Worm (Caenorhabditis elegans) whole organism, dauer: ENCODE measurements around the gene C15F1.5.
"Not testable (repeated sequence)": the region's sequence is repeated elsewhere in the genome, so short reads cannot be mapped to it uniquely, and the experiment has no call there.

Source experiments
- unc-62 ChIP-seq: sonication (generic microtip); optimal IDR thresholded peaks from 2 replicates; lab custom pipeline; 2017; ENCODE audit warnings: missing biosample characterization, missing genetic modification reagents, missing genetic modification characterization

C15F1.5 gene

DNA sequence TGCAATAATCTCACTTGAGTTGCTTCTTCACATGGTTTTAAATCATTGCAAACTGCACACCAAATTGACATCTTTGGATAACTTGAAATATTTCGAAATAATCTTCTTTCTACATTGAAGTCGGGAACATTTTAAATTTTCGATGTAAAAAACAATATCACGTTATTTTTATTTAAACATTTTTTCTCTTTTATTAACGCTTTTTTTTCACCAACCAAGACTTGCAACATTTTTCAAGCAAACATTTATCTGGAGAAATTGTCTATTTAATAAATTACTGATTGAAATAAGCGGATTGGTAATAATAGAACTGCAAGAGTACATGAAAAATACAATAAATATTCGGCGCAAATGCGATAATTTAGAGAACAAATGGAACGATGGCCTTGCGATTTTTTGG lies at the start of gene C15F1.5:
Gene C15F1.5 (minus strand): TSS at position 101 of the 400 bp plus-strand sequence.
- TF ChIP-seq unc-62 (GFP tag; lab: Kevin White, UChicago), result no peak

DNA sequence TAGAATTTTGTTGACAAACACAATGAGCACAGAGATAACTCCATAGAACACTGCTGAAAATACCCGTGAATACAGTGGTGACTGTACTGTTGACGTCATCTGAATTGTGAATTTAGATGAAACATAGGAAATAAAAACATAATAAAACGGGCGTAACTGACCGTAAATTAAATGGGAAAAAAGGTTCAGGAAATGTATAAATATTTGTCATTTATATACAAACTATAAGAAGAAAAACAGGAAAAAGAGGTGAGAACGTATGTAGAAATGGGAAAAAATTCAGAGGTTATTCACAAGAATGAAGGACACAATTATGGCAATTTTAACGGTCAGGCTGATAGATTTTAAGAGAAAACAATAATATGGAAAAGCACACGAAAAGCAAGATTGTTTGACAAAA lies 42.2 kb upstream of the C15F1.5 start, which contains the start of gene sqv-7:
Gene sqv-7 (minus strand): TSS at position 101 of the 400 bp plus-strand sequence.
- TF ChIP-seq unc-62 (GFP tag; lab: Kevin White, UChicago), result no peak

DNA sequence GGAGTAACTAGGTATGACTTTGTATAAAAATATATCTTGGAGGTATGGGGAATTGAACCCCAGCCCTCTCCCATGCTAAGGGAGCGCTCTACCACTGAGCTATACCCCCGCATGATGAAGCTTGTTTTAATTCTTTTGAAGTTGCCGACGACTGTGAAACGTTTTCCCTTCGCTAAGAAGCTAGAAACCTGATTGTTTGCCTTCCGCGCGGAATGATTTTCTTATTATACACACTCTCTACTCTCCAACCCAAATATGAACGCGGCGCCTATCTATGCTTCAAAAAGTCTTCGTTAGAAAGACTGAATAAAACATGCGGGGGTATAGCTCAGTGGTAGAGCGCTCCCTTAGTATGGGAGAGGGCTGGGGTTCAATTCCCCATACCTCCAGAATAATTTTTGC lies 32.5 kb upstream of the C15F1.5 start:
- no peak for TF ChIP-seq unc-62 (GFP tag; lab: Kevin White, UChicago)

DNA sequence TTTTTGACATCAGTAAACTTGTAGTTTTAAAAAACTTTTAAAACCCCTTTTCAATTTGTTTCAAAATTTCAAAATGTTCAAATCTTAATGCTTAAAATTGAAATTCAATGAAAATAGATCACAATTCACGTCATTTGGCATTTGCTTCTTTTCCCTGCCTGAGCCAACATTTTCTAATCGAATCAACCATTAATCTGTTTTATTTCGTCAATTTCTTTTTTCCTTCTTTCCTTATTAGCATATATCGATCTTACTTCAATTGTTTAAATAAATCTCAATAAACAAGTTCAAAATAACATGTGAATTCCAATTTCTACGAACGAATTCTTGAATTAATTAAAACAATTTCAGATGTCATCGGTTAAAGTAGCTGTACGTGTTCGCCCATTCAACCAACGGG lies 25.2 kb upstream of the C15F1.5 start:
- TF ChIP-seq unc-62 (GFP tag; lab: Kevin White, UChicago), result no peak

DNA sequence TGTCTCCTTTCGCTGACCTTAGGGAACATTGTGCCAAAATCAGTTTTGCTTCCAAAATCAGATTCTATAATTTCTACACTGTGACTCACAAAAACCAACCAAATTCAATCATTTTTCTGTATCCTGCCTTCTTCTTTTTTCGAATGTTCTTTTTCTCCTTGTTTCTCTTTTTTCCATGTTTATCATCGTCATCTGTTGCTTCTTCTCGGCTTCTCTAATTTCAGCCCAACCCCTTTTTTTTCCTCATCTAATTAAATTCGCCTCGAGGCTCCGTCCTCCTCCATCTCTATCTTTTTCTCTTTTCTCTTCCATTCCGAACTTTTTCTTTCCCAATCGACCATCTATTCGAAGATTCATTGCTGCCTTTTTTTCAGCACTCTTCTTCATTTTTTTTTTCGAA lies 24.3 kb upstream of the C15F1.5 start, which contains the start of gene unc-104:
Gene unc-104 (plus strand): TSS at position 311 of the 400 bp plus-strand sequence.
- no peak for TF ChIP-seq unc-62 (GFP tag; lab: Kevin White, UChicago)

DNA sequence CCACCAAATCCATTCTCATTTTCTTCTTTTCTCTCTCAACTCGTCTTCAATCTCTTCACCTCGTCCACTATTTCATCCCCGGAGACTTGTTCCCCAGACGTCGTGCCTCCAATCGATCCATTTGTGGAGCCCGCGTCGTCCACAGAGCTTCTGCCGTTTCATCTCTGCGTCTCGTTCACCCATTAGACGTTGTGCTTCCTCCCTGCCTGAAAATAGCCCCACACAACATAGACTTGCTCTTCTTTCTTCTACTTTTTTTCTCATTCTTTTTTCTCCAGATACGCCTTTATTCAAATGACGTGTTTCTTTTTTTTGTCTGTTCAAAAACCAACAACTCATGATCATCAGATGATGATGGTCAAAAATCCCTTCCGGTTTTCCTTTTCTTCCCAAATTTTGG lies 22.5 kb upstream of the C15F1.5 start:
- no peak for TF ChIP-seq unc-62 (GFP tag; lab: Kevin White, UChicago)

DNA sequence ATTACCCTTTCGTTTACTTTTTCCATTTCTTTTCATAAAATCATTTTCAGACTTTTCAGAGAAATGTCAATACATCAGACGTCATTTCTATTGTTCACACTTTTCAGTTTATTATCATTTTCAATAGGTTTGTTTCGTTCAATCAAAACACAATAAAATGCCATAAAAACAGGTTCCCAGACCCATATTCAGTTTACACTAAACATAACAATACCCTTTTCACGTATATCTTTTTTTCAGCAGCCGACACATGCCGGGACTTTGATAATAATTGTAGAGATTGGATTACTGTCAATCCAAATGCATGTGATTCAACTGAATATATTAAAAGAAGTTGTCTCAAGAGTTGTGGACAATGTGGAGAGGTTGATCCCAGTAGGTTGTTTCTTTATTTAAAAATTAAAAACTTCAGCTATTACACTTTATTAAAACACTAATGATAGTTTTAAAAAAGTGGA lies 19.4 kb upstream of the C15F1.5 start, which contains the start of gene C15F1.1:
Gene C15F1.1 (plus strand): TSS at position 51 of the 458 bp plus-strand sequence.
- TF ChIP-seq unc-62 (GFP tag; lab: Kevin White, UChicago), result no peak

DNA sequence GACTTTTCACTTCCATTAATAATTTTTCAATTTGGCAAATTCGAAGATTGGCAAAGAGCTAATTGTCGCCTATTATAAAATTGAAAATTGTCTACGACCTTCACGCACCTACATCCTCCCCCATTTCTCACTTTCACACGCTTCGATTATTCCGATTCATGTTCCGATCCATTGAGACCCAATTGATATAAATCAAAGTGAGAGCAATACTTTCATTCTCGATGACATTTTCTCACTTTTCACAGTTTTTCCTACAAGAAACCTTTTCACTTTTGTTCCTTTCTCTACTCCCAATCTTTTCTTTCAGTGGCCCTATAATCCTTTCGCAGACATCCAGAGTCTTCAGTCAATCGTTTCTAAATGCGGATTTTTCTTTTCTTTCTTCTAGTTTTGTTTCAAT lies 9.2 kb upstream of the C15F1.5 start, which contains the start of gene C15F1.2:
Gene C15F1.2 (plus strand): TSS at position 308 of the 400 bp plus-strand sequence.
- TF ChIP-seq unc-62 (GFP tag; lab: Kevin White, UChicago), result no peak

DNA sequence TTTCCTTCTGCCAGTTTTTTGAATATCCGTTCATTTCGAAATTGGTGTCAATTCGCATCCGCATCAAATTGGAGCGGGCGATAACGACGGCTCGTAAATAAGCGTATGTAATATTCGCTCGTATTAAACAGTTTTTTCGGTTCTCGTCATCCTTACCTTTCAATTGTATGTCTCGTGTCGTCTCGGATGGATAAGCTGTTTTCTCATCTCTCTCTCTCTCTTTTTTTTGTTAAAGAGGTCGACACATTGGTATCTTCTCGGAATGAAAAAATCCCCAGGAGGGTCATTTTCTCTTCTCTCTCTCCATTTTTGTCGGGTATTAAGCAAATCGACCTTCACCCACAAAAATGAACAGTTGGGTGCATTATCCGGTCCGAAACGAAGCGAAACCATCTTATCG lies 8.5 kb upstream of the C15F1.5 start:
- no peak for TF ChIP-seq unc-62 (GFP tag; lab: Kevin White, UChicago)

DNA sequence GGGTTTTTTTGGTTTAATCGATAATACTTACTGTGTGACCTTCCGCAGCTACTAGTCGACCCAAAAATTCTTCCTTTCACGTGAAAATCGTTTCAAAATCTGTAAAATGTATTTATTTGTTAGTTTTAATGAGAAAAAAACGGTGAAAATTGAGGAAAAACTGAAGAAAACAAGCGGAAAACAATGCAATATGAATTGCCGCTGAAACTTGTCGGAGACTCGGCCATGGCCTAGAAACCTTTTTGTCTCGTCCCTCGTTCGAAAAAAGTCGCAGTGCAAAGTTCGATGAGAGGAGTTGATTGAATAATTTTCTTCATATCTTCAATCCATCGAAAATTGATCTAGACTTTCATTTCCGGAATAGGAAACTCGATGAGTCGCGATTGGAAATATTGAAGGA lies 7.3 kb upstream of the C15F1.5 start, which contains the start of gene C15F1.8:
Gene C15F1.8 (minus strand): TSS at position 101 of the 400 bp plus-strand sequence.
- not testable (repeated sequence) for TF ChIP-seq unc-62 (GFP tag; lab: Kevin White, UChicago)

DNA sequence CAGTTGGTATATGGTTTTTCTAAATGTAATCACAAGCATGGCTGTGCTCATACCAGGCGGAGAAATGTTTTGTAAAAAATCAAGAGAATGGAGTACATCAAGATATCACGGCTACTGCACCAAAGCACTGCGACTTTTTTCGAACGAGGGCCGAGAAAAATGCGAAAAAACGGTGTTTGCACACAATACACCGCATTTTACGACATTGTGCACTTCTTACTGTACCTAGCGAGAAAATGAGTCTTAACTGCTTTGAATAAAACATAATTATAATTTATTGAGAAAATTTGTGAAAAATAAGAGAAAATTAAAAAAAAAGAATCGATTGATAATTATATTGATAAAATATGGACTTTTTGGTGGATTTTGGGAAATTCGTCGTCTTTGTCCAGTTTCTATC lies 5.3 kb upstream of the C15F1.5 start:
- TF ChIP-seq unc-62 (GFP tag; lab: Kevin White, UChicago), result no peak

DNA sequence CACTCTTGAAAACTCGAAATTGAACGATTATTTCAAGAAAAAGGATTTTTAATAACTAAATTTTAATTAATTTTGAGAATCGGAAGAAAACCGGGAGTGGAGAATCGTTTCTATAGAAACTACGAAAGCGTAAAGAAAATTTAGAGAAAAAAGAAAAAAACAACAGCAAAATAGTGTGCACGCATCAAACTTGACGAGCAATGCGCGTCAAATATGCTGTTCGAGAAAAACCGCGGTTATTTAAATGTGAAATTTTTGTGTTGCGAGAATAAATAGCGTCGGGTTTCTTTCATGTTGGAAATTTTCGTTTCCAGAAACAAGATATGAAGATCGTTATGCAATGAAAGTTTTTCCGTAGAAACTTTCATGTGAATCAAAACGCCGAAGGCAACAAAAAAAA lies 3.6 kb upstream of the C15F1.5 start:
- no peak for TF ChIP-seq unc-62 (GFP tag; lab: Kevin White, UChicago)

DNA sequence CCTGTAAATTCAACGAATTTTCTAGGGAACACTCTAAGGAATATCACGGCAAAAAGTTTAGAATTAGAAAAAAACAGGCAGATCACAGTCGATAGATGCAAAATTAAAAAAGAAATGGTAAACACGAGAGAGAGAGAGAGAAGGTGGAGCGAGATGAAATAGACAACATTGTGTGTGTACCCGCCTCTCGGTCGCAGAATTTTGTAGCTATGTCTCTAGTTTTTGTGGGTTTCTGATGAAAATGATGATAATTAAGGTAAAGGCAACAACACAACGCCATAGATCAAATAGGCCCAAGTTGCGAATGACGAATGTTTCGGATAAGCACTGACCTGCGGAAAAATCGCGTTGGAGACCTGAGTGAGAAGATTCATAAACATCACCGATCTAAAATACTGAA lies 3.1 kb upstream of the C15F1.5 start, which contains the start of gene sod-1:
Gene sod-1 (minus strand): TSS at position 387 of the 400 bp plus-strand sequence.
- no peak for TF ChIP-seq unc-62 (GFP tag; lab: Kevin White, UChicago)

DNA sequence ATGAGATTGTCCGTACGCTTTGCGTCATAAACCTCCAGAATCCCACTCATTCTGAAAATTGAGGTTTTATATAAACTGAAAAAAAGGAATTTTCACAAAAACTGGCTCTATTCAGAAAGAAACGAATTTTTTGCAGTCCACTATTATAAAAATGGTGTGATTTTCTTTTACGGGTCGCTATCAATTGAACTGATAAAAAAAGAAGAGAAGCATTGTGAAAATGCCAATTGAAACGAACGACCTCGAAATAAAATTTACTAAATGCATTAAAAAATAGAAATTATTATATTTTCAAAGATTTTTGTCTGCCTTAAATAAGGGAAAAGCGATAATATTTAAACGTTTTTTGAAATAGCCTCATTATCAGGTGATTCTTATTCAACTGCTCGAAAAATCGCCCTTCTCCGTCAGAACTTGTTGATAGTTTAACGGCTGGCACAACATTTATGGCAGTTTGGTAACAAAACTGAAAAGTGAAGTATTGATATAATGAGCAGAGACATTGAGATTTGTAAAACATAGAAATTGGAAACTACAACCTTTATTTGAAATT lies 1.8 kb upstream of the C15F1.5 start, which contains the start of gene art-1:
Gene art-1 (minus strand): TSS at position 51 of the 553 bp plus-strand sequence.
- TF ChIP-seq unc-62 (GFP tag; lab: Kevin White, UChicago), result no peak

DNA sequence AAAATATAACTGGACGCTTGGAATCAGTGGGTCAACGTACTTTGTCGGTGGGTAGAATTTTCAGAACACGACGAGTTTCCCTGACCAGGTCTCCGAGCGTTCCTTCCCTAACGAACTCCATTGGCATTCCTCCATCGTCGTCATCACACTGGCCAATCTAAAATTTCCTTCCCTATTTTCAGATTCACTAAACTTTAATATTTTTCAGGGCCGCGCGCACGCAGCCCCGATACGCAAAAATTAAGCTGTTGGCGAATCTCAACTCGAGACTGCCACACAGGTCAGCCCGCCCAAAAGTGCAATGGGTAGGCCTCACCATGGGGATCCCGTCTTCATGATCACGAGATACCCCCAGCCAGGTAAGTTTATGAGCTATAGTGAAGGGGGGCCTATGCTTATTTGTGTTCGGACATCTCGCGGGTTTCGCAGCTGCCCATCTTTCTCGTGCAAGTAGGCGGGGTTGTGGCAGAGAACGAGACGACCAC lies 2.2 kb downstream of the C15F1.5 start:
- TF ChIP-seq unc-62 (GFP tag; lab: Kevin White, UChicago), result no peak

DNA sequence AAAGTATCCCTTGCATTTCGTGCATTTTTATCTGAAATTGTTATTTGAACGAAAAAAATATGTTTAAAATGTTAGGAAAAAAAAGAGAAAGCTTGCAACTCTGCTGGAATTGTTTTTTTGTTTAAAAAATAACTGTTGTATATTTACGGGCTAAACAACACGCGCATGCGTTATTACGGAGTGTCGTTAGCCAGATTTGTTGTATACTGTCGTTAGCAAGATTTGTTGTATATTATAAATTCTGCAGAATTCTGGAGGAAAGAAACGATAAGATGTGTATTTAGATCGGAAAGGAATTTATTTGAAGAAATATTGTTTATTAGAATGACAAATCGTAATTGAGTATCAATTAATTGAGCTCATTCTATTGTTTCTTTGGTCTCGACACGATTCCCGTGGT lies 2.8 kb downstream of the C15F1.5 start, which contains the start of gene eif-2Bgamma:
Gene eif-2Bgamma (minus strand): TSS at position 31 of the 400 bp plus-strand sequence.
- TF ChIP-seq unc-62 (GFP tag; lab: Kevin White, UChicago), result no peak

DNA sequence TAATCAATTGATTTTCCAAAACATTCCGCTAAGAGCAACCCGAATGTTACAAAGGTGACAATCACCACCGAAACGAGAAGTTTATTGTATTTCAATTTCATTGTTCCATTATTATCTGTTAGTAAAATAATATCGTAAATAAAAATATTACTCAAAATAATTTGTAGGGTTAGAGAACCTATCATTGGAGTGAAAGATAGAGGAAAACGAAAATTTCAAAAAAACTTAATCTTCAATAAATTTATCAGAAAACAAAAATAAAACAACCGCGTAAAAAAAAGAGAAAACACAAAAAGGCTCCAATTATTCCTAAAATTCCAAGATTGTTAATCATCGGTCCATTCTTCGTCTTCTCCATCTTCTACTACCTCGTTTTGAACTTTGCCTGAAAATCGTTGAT lies 4.8 kb downstream of the C15F1.5 start, which contains the start of gene tra-2:
Gene tra-2 (minus strand): TSS at position 101 of the 400 bp plus-strand sequence.
- TF ChIP-seq unc-62 (GFP tag; lab: Kevin White, UChicago), result no peak
